Worm (Caenorhabditis elegans) whole organism, midembryonic: Measurements from ENCODE around the gene ZC412.5.

Experiments
- T22C8.4 ChIP-seq: fragments of 200-800 bp; sonication (Bioruptor generic); IDR thresholded peaks from 2 replicates; pipeline ENCODE4 v1.3.6; 2022; ENCODE audit warnings: missing genetic modification characterization, missing compliant biosample characterization
- flt-1 ChIP-seq: fragments of 200-800 bp; sonication (Bioruptor generic); IDR thresholded peaks from 2 replicates; pipeline ENCODE4 v1.3.6; 2022; ENCODE audit warnings: missing genetic modification characterization, missing compliant biosample characterization
- klf-2 ChIP-seq: fragments of 200-800 bp; sonication (Bioruptor generic); conservative IDR thresholded peaks from 2 replicates; pipeline ENCODE4 v1.3.6; 2022; ENCODE audit warnings: missing genetic modification reagents, missing genetic modification characterization, missing compliant biosample characterization

- TF ChIP-seq T22C8.4 (no peak), flt-1 (GFP tag; lab: Robert Waterston, UW) (no peak), klf-2 (GFP tag; lab: Robert Waterston, UW) (no peak)
These were observed 15.9 kb downstream of the ZC412.5 start for ce11 chrV:14859380-14859779.
